Fruit fly (Drosophila melanogaster) whole organism, embryonic: ENCODE data around the gene tau.
A peak's percentile ranks its signal among the peaks of the same experiment; 100 is the strongest.

ENCODE experiments used
- BtbVII ChIP-seq: fragments of 200-800 bp; sonication (Bioruptor generic); optimal IDR thresholded peaks from 3 replicates; lab custom pipeline; 2017; ENCODE audit warnings: missing biosample characterization, mild to moderate bottlenecking, missing genetic modification characterization
- Bteb2 ChIP-seq: fragments of 200-800 bp; sonication (Bioruptor generic); optimal IDR thresholded peaks from 2 replicates; lab custom pipeline; 2016; ENCODE audit warnings: missing biosample characterization, missing genetic modification characterization
- CG11247 ChIP-seq: fragments of 200-800 bp; sonication (Bioruptor generic); IDR thresholded peaks from 2 replicates; pipeline ENCODE4 v1.3.6; 2022; ENCODE audit warnings: missing biosample characterization, missing genetic modification characterization
- CG11456 ChIP-seq: fragments of 200-800 bp; sonication (Bioruptor generic); IDR thresholded peaks from 3 replicates; pipeline ENCODE4 v1.3.6; 2022; ENCODE audit warnings: missing biosample characterization, missing genetic modification characterization
- CG13424 ChIP-seq: fragments of 200-800 bp; sonication (Bioruptor generic); optimal IDR thresholded peaks from 2 replicates; lab custom pipeline; 2019; ENCODE audit warnings: missing biosample characterization, mild to moderate bottlenecking, missing genetic modification characterization, moderate library complexity
- CG14014 ChIP-seq: fragments of 200-800 bp; sonication (Bioruptor generic); IDR thresholded peaks from 2 replicates; pipeline ENCODE4 v1.3.6; 2022; ENCODE audit warnings: missing biosample characterization, missing genetic modification characterization
- CG15479 ChIP-seq: fragments of 200-800 bp; sonication (Bioruptor generic); optimal IDR thresholded peaks from 3 replicates; lab custom pipeline; 2019; ENCODE audit warnings: missing biosample characterization, mild to moderate bottlenecking, missing genetic modification characterization, moderate library complexity
- CG1647 ChIP-seq: fragments of 200-800 bp; sonication (Bioruptor generic); optimal IDR thresholded peaks from 3 replicates; lab custom pipeline; 2016; ENCODE audit warnings: missing biosample characterization, missing genetic modification characterization
- CG17385 ChIP-seq: fragments of 200-800 bp; sonication (Bioruptor generic); optimal IDR thresholded peaks from 3 replicates; lab custom pipeline; 2018; ENCODE audit warnings: missing biosample characterization, mild to moderate bottlenecking, missing genetic modification characterization
- CG1792 ChIP-seq: fragments of 200-800 bp; sonication (Bioruptor generic); optimal IDR thresholded peaks from 2 replicates; lab custom pipeline; 2016; ENCODE audit warnings: missing biosample characterization, missing genetic modification characterization
- CG18011 ChIP-seq: fragments of 200-800 bp; sonication (Bioruptor generic); optimal IDR thresholded peaks from 2 replicates; lab custom pipeline; 2017; ENCODE audit warnings: missing biosample characterization, missing genetic modification characterization, mild to moderate bottlenecking, moderate library complexity, missing genotype
- CG18599 ChIP-seq: fragments of 200-800 bp; sonication (Bioruptor generic); optimal IDR thresholded peaks from 3 replicates; lab custom pipeline; 2017; ENCODE audit warnings: missing biosample characterization, missing genetic modification characterization, mild to moderate bottlenecking, moderate library complexity, missing genetic modification reagents
- CG31365 ChIP-seq: fragments of 200-800 bp; sonication (Bioruptor generic); optimal IDR thresholded peaks from 2 replicates; lab custom pipeline; 2018; ENCODE audit warnings: missing biosample characterization, mild to moderate bottlenecking, missing genetic modification characterization
- CG32767 ChIP-seq: fragments of 200-800 bp; sonication (Bioruptor generic); IDR thresholded peaks from 2 replicates; pipeline ENCODE4 v1.3.6; 2022; ENCODE audit warnings: missing biosample characterization, missing genetic modification characterization
- CG34422 ChIP-seq: fragments of 200-800 bp; sonication (Bioruptor generic); IDR thresholded peaks from 3 replicates; pipeline ENCODE4 v1.3.6; 2022; ENCODE audit warnings: missing biosample characterization, missing genetic modification characterization
- CG43689 ChIP-seq: fragments of 200-800 bp; sonication (Bioruptor generic); IDR thresholded peaks from 2 replicates; pipeline ENCODE4 v1.3.6; 2022; ENCODE audit warnings: missing biosample characterization, missing genetic modification characterization
- CG4404 ChIP-seq: fragments of 200-800 bp; sonication (Bioruptor generic); IDR thresholded peaks from 2 replicates; pipeline ENCODE4 v1.3.6; 2022; ENCODE audit warnings: missing biosample characterization, missing genetic modification characterization
- CG6689 ChIP-seq: fragments of 200-800 bp; sonication (Bioruptor generic); IDR thresholded peaks from 2 replicates; pipeline ENCODE4 v1.3.6; 2022; ENCODE audit warnings: missing biosample characterization, missing genetic modification characterization
- CG6791 ChIP-seq: fragments of 200-800 bp; sonication (Bioruptor generic); IDR thresholded peaks from 3 replicates; pipeline ENCODE4 v1.3.6; 2022; ENCODE audit warnings: missing biosample characterization, missing genetic modification characterization; ENCODE audit not compliant: partially characterized antibody
- CG6854 ChIP-seq: fragments of 200-800 bp; sonication (Bioruptor generic); optimal IDR thresholded peaks from 3 replicates; lab custom pipeline; 2017; ENCODE audit warnings: missing biosample characterization, mild to moderate bottlenecking, missing genetic modification characterization
- CG7928 ChIP-seq: fragments of 200-800 bp; sonication (Bioruptor generic); optimal IDR thresholded peaks from 2 replicates; lab custom pipeline; 2017; ENCODE audit warnings: missing biosample characterization, mild to moderate bottlenecking, missing genetic modification characterization
- CG8290 ChIP-seq, 3 experiments: fragments of 200-800 bp; sonication (Bioruptor generic); optimal IDR thresholded peaks; 2 replicates each; lab custom pipeline; 2016 to 2019; ENCODE audit warnings: missing biosample characterization in 3 of 3, missing genetic modification characterization in 3 of 3, mild to moderate bottlenecking in 2 of 3, moderate library complexity in 1 of 3
- CG8478 ChIP-seq: fragments of >200 bp; optimal IDR thresholded peaks from 2 replicates; lab custom pipeline; 2018
- CHES-1-like ChIP-seq: fragments of 200-800 bp; sonication (Bioruptor generic); optimal IDR thresholded peaks from 2 replicates; lab custom pipeline; 2016; ENCODE audit warnings: missing biosample characterization, missing genetic modification characterization
- Dad ChIP-seq: fragments of 200-800 bp; sonication (Bioruptor generic); optimal IDR thresholded peaks from 3 replicates; lab custom pipeline; 2016; ENCODE audit warnings: missing biosample characterization, missing genetic modification characterization
- Elba2 ChIP-seq: fragments of 200-800 bp; sonication (Bioruptor generic); optimal IDR thresholded peaks from 3 replicates; lab custom pipeline; 2016; ENCODE audit warnings: missing biosample characterization, missing genetic modification characterization
- Fer2 ChIP-seq: fragments of 200-800 bp; sonication (Bioruptor generic); optimal IDR thresholded peaks from 2 replicates; lab custom pipeline; 2018; ENCODE audit warnings: missing biosample characterization, mild to moderate bottlenecking, missing genetic modification characterization, moderate library complexity
- Hand ChIP-seq: fragments of 200-800 bp; sonication (Bioruptor generic); optimal IDR thresholded peaks from 2 replicates; lab custom pipeline; 2017; ENCODE audit warnings: mild to moderate bottlenecking, missing biosample characterization, missing genetic modification reagents, missing genetic modification characterization
- Hr51 ChIP-seq, 2 experiments: fragments of 200-800 bp; sonication (Bioruptor generic); optimal IDR thresholded peaks; 2 replicates in 1 of 2; 3 replicates in 1 of 2; lab custom pipeline; 2016 to 2018; ENCODE audit warnings: missing biosample characterization in 2 of 2, missing genetic modification characterization in 2 of 2, mild to moderate bottlenecking in 1 of 2, moderate library complexity in 1 of 2
- Jarid2 ChIP-seq: fragments of 200-800 bp; sonication (Bioruptor generic); optimal IDR thresholded peaks from 3 replicates; lab custom pipeline; 2017; ENCODE audit warnings: mild to moderate bottlenecking, missing biosample characterization, missing genetic modification reagents, missing genetic modification characterization
- Lpt ChIP-seq: fragments of >200 bp; optimal IDR thresholded peaks from 2 replicates; lab custom pipeline; 2018; ENCODE audit warnings: missing biosample characterization, missing genetic modification characterization
- Oli ChIP-seq: fragments of 200-800 bp; sonication (Bioruptor generic); optimal IDR thresholded peaks from 2 replicates; lab custom pipeline; 2018; ENCODE audit warnings: missing biosample characterization, mild to moderate bottlenecking, missing genetic modification characterization, moderate library complexity
- Opbp ChIP-seq: fragments of 200-800 bp; sonication (Bioruptor generic); IDR thresholded peaks from 3 replicates; pipeline ENCODE4 v1.3.6; 2022; ENCODE audit warnings: missing biosample characterization, missing genetic modification characterization; ENCODE audit not compliant: partially characterized antibody
- Optix ChIP-seq: fragments of 200-800 bp; sonication (Bioruptor generic); IDR thresholded peaks from 3 replicates; pipeline ENCODE4 v1.3.6; 2022; ENCODE audit warnings: missing biosample characterization, missing genetic modification characterization
- al ChIP-seq: fragments of 200-800 bp; sonication (Bioruptor generic); IDR thresholded peaks from 2 replicates; pipeline ENCODE4 v1.3.6; 2022; ENCODE audit warnings: missing biosample characterization, missing genetic modification characterization
- bbx ChIP-seq: fragments of 200-800 bp; sonication (Bioruptor generic); IDR thresholded peaks from 2 replicates; pipeline ENCODE4 v1.3.6; 2022; ENCODE audit warnings: missing biosample characterization, missing genetic modification characterization; ENCODE audit not compliant: partially characterized antibody
- cg ChIP-seq: fragments of 200-800 bp; sonication (Bioruptor generic); optimal IDR thresholded peaks from 3 replicates; lab custom pipeline; 2019; ENCODE audit warnings: missing biosample characterization, mild to moderate bottlenecking, missing genetic modification characterization, moderate library complexity
- chif ChIP-seq, 2 experiments: fragments of 200-800 bp; sonication (Bioruptor generic); optimal IDR thresholded peaks; 3 replicates each; lab custom pipeline; 2016; ENCODE audit warnings: missing biosample characterization in 2 of 2, missing genetic modification characterization in 2 of 2
- chinmo ChIP-seq: fragments of 200-800 bp; sonication (Bioruptor generic); IDR thresholded peaks from 4 replicates; pipeline ENCODE4 v1.3.6; 2022; ENCODE audit warnings: missing biosample characterization, missing genetic modification characterization; ENCODE audit not compliant: partially characterized antibody
- crol ChIP-seq: fragments of 200-800 bp; sonication (Bioruptor generic); IDR thresholded peaks from 2 replicates; pipeline ENCODE4 v1.3.6; 2022; ENCODE audit warnings: missing biosample characterization, missing genetic modification characterization
- cwo ChIP-seq: fragments of 200-800 bp; sonication (Bioruptor generic); optimal IDR thresholded peaks from 3 replicates; lab custom pipeline; 2017; ENCODE audit warnings: missing biosample characterization, missing genetic modification characterization, mild to moderate bottlenecking, moderate library complexity, missing genetic modification reagents
- danr ChIP-seq: fragments of 200-800 bp; sonication (Bioruptor generic); IDR thresholded peaks from 2 replicates; pipeline ENCODE4 v1.3.6; 2022; ENCODE audit warnings: missing biosample characterization, missing genetic modification characterization
- dmrt99B ChIP-seq: fragments of 200-800 bp; sonication (Bioruptor generic); optimal IDR thresholded peaks from 2 replicates; lab custom pipeline; 2018; ENCODE audit warnings: missing biosample characterization, mild to moderate bottlenecking, missing genetic modification characterization, moderate library complexity
- ewg ChIP-seq: fragments of 200-800 bp; sonication (Bioruptor generic); optimal IDR thresholded peaks from 3 replicates; lab custom pipeline; 2017; ENCODE audit warnings: mild to moderate bottlenecking, missing biosample characterization, missing genetic modification reagents, missing genetic modification characterization
- hth ChIP-seq: fragments of >200 bp; optimal IDR thresholded peaks from 2 replicates; lab custom pipeline; 2017; ENCODE audit warnings: inconsistent platforms
- nerfin-2 ChIP-seq: fragments of 200-800 bp; sonication (Bioruptor generic); IDR thresholded peaks from 2 replicates; pipeline ENCODE4 v1.3.6; 2022; ENCODE audit warnings: missing biosample characterization, missing genetic modification characterization; ENCODE audit not compliant: partially characterized antibody
- odd ChIP-seq: fragments of 200-800 bp; sonication (Bioruptor generic); optimal IDR thresholded peaks from 2 replicates; lab custom pipeline; 2017; ENCODE audit warnings: missing biosample characterization, mild to moderate bottlenecking, missing genetic modification characterization
- pfk ChIP-seq: fragments of 200-800 bp; sonication (Bioruptor generic); optimal IDR thresholded peaks from 2 replicates; lab custom pipeline; 2018; ENCODE audit warnings: missing biosample characterization, mild to moderate bottlenecking, missing genetic modification characterization, moderate library complexity
- scrt ChIP-seq: fragments of 200-800 bp; sonication (Bioruptor generic); optimal IDR thresholded peaks from 2 replicates; lab custom pipeline; 2018; ENCODE audit warnings: missing biosample characterization, mild to moderate bottlenecking, missing genetic modification characterization, moderate library complexity

Gene tau

DNA sequence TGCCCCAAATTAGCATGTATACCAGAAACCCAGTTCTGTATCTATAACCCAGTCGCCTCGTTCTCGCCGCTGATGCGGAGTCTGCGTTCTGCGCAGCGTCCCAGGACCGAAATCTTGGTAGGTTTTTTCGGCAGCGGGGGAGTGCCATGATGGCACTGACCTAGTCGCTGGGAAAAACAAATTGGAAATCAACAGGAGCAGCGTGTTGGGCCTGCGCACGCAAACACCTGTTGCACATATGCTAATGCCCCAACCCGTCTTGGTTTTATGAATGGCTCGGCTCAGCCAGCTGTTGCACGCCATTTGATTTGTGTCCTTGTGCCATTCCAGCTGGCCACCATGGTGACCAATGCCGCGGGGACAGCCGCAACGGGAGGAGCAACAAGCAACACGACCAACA, 6.1 kb upstream of the tau start:
- TF ChIP-seq scrt (peak; percentile 100), CG7928 (no peak), crol (GFP tag; lab: Robert Waterston, UW) (0 out of 2 replicates have a peak, but pooled peaks have one; percentile 16), ewg (peak; percentile 87), CG8478 (lab: Kevin White, UChicago) (peak; percentile 7), CG18599 (GFP tag; lab: Kevin White, UChicago) (peak; percentile 1), CG34422 (GFP tag; lab: Robert Waterston, UW) (peak; percentile 80; the same call in 2 of the 3 replicates), chinmo (GFP tag; lab: Robert Waterston, UW) (0 out of 4 replicates have a peak, but pooled peaks have one; percentile 30), CG1647 (GFP tag; lab: Kevin White, UChicago) (no peak), CG11456 (GFP tag; lab: Robert Waterston, UW) (0 out of 3 replicates have a peak, but pooled peaks have one; percentile 17), CG32767 (GFP tag; lab: Robert Waterston, UW) (peak; percentile 27; the same call in 1 of the 2 replicates)

DNA sequence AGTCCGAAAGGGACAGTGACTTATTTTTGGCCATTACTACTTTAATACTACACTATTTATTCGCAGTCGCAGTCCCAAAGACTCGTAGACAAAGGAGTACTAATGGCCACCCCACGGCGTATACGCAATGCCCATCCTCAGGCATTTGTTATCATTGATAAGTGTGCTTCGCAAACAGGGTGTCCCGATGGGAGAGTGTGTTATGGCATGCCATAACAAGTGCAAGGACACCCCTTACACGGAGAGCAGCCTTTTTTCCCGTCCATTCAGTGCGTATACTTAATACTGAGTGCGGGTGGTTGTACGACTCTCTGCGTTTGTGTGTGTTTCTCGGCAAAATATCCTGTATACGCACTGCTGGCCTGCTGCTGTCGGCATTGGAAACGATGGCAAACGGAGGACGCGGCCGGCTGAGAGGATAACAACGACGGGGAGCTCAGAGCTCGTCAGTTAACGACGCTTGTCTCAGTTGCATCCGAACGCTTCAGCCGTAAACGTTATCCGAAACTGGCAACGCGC, 5.2 kb upstream of the tau start, which contains the start of gene unc80:
unc80 (plus strand) TSS at position 469 of the 519 bp plus-strand sequence.
- TF ChIP-seq nerfin-2 (GFP tag; lab: Robert Waterston, UW) (no peak), CG6854 (GFP tag; lab: Kevin White, UChicago) (peak; percentile 18), BtbVII (GFP tag; lab: Kevin White, UChicago) (no peak), Optix (GFP tag; lab: Robert Waterston, UW) (no peak), hth (lab: Kevin White, UChicago) (no peak), CG11247 (GFP tag; lab: Robert Waterston, UW) (0 out of 2 replicates have a peak, but pooled peaks have one; percentile 24), CG1792 (GFP tag; lab: Kevin White, UChicago) (no peak), CG4404 (GFP tag; lab: Robert Waterston, UW) (no peak), CG6689 (GFP tag; lab: Robert Waterston, UW) (no peak), Lpt (GFP tag; lab: Kevin White, UChicago) (no peak), danr (no peak), Fer2 (tag; lab: Kevin White, UChicago) (no peak), Hr51 (GFP tag; optimal IDR thresholded peaks at IDR 0.05; lab: Kevin White, UChicago) (no peak), Bteb2 (no peak), CG17385 (GFP tag; lab: Kevin White, UChicago) (no peak), CG18011 (GFP tag; lab: Kevin White, UChicago) (no peak), Hand (no peak), CG15479 (no peak), pfk (no peak), Oli (tag; lab: Kevin White, UChicago) (no peak), Jarid2 (GFP tag; lab: Kevin White, UChicago) (no peak), CG14014 (no peak), Opbp (GFP tag; lab: Robert Waterston, UW) (no peak), al (GFP tag; lab: Robert Waterston, UW) (no peak), dmrt99B (tag; lab: Kevin White, UChicago) (no peak), bbx (GFP tag; lab: Robert Waterston, UW) (no peak), CHES-1-like (no peak), chif (GFP tag; optimal IDR thresholded peaks at IDR 0.05; lab: Kevin White, UChicago) (no peak), CG43689 (GFP tag; lab: Robert Waterston, UW) (no peak), cg (GFP tag; lab: Kevin White, UChicago) (no peak), odd (no peak), CG8290 (GFP tag; optimal IDR thresholded peaks at IDR 0.05; lab: Kevin White, UChicago) (no peak), CG8290 (tag; optimal IDR thresholded peaks at IDR 0.05; lab: Kevin White, UChicago) (no peak), Dad (no peak), CG31365 (tag; lab: Kevin White, UChicago) (no peak), cwo (no peak), Elba2 (GFP tag; lab: Kevin White, UChicago) (no peak), CG6791 (no peak), CG13424 (tag; lab: Kevin White, UChicago) (no peak)
